Worm (Caenorhabditis elegans) whole organism, midembryonic: ENCODE data around the gene C41C4.9.

Source experiments
- T22C8.4 ChIP-seq: fragments of 200-800 bp; sonication (Bioruptor generic); IDR thresholded peaks from 2 replicates; pipeline ENCODE4 v1.3.6; 2022; ENCODE audit warnings: missing genetic modification characterization, missing compliant biosample characterization
- cog-1 ChIP-seq: sonication (generic microtip); optimal IDR thresholded peaks from 2 replicates; lab custom pipeline; 2016; ENCODE audit warnings: missing genetic modification characterization, missing compliant biosample characterization
- flt-1 ChIP-seq: fragments of 200-800 bp; sonication (Bioruptor generic); IDR thresholded peaks from 2 replicates; pipeline ENCODE4 v1.3.6; 2022; ENCODE audit warnings: missing genetic modification characterization, missing compliant biosample characterization
- klf-2 ChIP-seq: fragments of 200-800 bp; sonication (Bioruptor generic); conservative IDR thresholded peaks from 2 replicates; pipeline ENCODE4 v1.3.6; 2022; ENCODE audit warnings: missing genetic modification reagents, missing genetic modification characterization, missing compliant biosample characterization
- med-1 ChIP-seq: sonication (generic microtip); optimal IDR thresholded peaks from 2 replicates; lab custom pipeline; 2017; ENCODE audit warnings: missing genetic modification characterization, mild to moderate bottlenecking, missing compliant biosample characterization, antibody characterized with exemption, missing genetic modification reagents; ENCODE audit not compliant: insufficient read depth
- ref-1 ChIP-seq: fragments of 200-800 bp; sonication (Bioruptor generic); conservative IDR thresholded peaks from 2 replicates; pipeline ENCODE4 v1.3.6; 2022; ENCODE audit warnings: missing genetic modification reagents, missing genetic modification characterization, missing compliant biosample characterization
- tab-1 ChIP-seq: fragments of 200-800 bp; sonication (Bioruptor generic); IDR thresholded peaks from 2 replicates; pipeline ENCODE4 v1.3.6; 2022; ENCODE audit warnings: missing genetic modification characterization, missing compliant biosample characterization
- ztf-23 ChIP-seq: fragments of 200-800 bp; sonication (Bioruptor generic); IDR thresholded peaks from 2 replicates; pipeline ENCODE4 v1.3.6; 2022; ENCODE audit warnings: missing genetic modification reagents, missing genetic modification characterization, missing compliant biosample characterization
- ztf-29 ChIP-seq: fragments of 200-800 bp; sonication (Bioruptor generic); IDR thresholded peaks from 2 replicates; pipeline ENCODE4 v1.3.6; 2022; ENCODE audit warnings: missing genetic modification reagents, missing genetic modification characterization, missing compliant biosample characterization

The C41C4.9 gene

ce11 chrII:8138015-8138546, 30.6 kb downstream of the C41C4.9 start, which contains the start of gene cdc-48.2:
Gene cdc-48.2 (plus strand): TSS chrII:8138496.
- no peak for TF ChIP-seq tab-1 (GFP tag; lab: Robert Waterston, UW)
- no peak for TF ChIP-seq klf-2 (GFP tag; lab: Robert Waterston, UW)
- no peak for TF ChIP-seq cog-1 (tag; lab: Kevin White, UChicago)
- no peak for TF ChIP-seq ztf-23 (GFP tag; lab: Robert Waterston, UW)
- TF ChIP-seq ztf-29 (GFP tag; lab: Robert Waterston, UW): no peak
- TF ChIP-seq flt-1 (GFP tag; lab: Robert Waterston, UW): no peak
- TF ChIP-seq ref-1: no peak
- no peak for TF ChIP-seq T22C8.4 (GFP tag; lab: Robert Waterston, UW)
- TF ChIP-seq med-1 (GFP tag; lab: Kevin White, UChicago): no peak

ce11 chrII:8141135-8141534, 33.7 kb downstream of the C41C4.9 start:
- no peak for TF ChIP-seq ztf-29 (GFP tag; lab: Robert Waterston, UW)
- no peak for TF ChIP-seq ztf-23 (GFP tag; lab: Robert Waterston, UW)
- no peak for TF ChIP-seq T22C8.4 (GFP tag; lab: Robert Waterston, UW)
- TF ChIP-seq flt-1 (GFP tag; lab: Robert Waterston, UW): no peak
- TF ChIP-seq ref-1: no peak
- no peak for TF ChIP-seq cog-1 (tag; lab: Kevin White, UChicago)
- no peak for TF ChIP-seq klf-2 (GFP tag; lab: Robert Waterston, UW)
- TF ChIP-seq med-1 (GFP tag; lab: Kevin White, UChicago): no peak
- no peak for TF ChIP-seq tab-1 (GFP tag; lab: Robert Waterston, UW)

ce11 chrII:8143278-8143931, 36.0 kb downstream of the C41C4.9 start, which contains the start of the genes ints-11 and rpl-10:
Gene ints-11 (minus strand): TSS chrII:8143478.
Gene rpl-10 (plus strand): TSS chrII:8143881.
- TF ChIP-seq ztf-23 (GFP tag; lab: Robert Waterston, UW): no peak
- no peak for TF ChIP-seq cog-1 (tag; lab: Kevin White, UChicago)
- TF ChIP-seq tab-1 (GFP tag; lab: Robert Waterston, UW): no peak
- TF ChIP-seq ztf-29 (GFP tag; lab: Robert Waterston, UW): no peak
- no peak for TF ChIP-seq klf-2 (GFP tag; lab: Robert Waterston, UW)
- no peak for TF ChIP-seq flt-1 (GFP tag; lab: Robert Waterston, UW)
- TF ChIP-seq ref-1: no peak
- no peak for TF ChIP-seq T22C8.4 (GFP tag; lab: Robert Waterston, UW)
- TF ChIP-seq med-1 (GFP tag; lab: Kevin White, UChicago): no peak

- no peak for TF ChIP-seq cog-1 (tag; lab: Kevin White, UChicago)
Observed at ce11 chrII:8144543-8144942, 37.1 kb downstream of the C41C4.9 start, which contains the start of gene F10B5.2. Gene F10B5.2 (plus strand): TSS chrII:8144762.

- no peak for TF ChIP-seq ztf-29 (GFP tag; lab: Robert Waterston, UW)
- no peak for TF ChIP-seq T22C8.4 (GFP tag; lab: Robert Waterston, UW)
- TF ChIP-seq ref-1: no peak
- no peak for TF ChIP-seq med-1 (GFP tag; lab: Kevin White, UChicago)
- no peak for TF ChIP-seq flt-1 (GFP tag; lab: Robert Waterston, UW)
- no peak for TF ChIP-seq ztf-23 (GFP tag; lab: Robert Waterston, UW)
Observed at ce11 chrII:8149930-8150329, 42.5 kb downstream of the C41C4.9 start, which contains the start of gene F10B5.3. Gene F10B5.3 (minus strand): TSS chrII:8150030.

- TF ChIP-seq cog-1 (tag; lab: Kevin White, UChicago) (no peak), klf-2 (GFP tag; lab: Robert Waterston, UW) (no peak), med-1 (GFP tag; lab: Kevin White, UChicago) (no peak), ztf-29 (GFP tag; lab: Robert Waterston, UW) (no peak), tab-1 (GFP tag; lab: Robert Waterston, UW) (no peak), ztf-23 (GFP tag; lab: Robert Waterston, UW) (no peak), ref-1 (no peak)
Observed at ce11 chrII:8152711-8153325, 45.4 kb downstream of the C41C4.9 start.

- TF ChIP-seq ztf-23 (GFP tag; lab: Robert Waterston, UW) (no peak), ref-1 (no peak), flt-1 (GFP tag; lab: Robert Waterston, UW) (no peak), cog-1 (tag; lab: Kevin White, UChicago) (no peak), tab-1 (GFP tag; lab: Robert Waterston, UW) (no peak), T22C8.4 (GFP tag; lab: Robert Waterston, UW) (no peak), med-1 (GFP tag; lab: Kevin White, UChicago) (no peak), ztf-29 (GFP tag; lab: Robert Waterston, UW) (no peak), klf-2 (GFP tag; lab: Robert Waterston, UW) (no peak)
Observed at ce11 chrII:8156845-8157373, 49.5 kb downstream of the C41C4.9 start, which contains the start of the genes tub-1 and tmem-138. Gene tub-1 (minus strand): TSS chrII:8156945. Gene tmem-138 (plus strand): TSS chrII:8157323.

- TF ChIP-seq flt-1 (GFP tag; lab: Robert Waterston, UW): no peak
- TF ChIP-seq med-1 (GFP tag; lab: Kevin White, UChicago): no peak
- no peak for TF ChIP-seq tab-1 (GFP tag; lab: Robert Waterston, UW)
- TF ChIP-seq ref-1: no peak
- TF ChIP-seq ztf-23 (GFP tag; lab: Robert Waterston, UW): no peak
- no peak for TF ChIP-seq ztf-29 (GFP tag; lab: Robert Waterston, UW)
- no peak for TF ChIP-seq klf-2 (GFP tag; lab: Robert Waterston, UW)
- no peak for TF ChIP-seq cog-1 (tag; lab: Kevin White, UChicago)
- no peak for TF ChIP-seq T22C8.4 (GFP tag; lab: Robert Waterston, UW)
Observed at ce11 chrII:8157991-8158390, 50.5 kb downstream of the C41C4.9 start, which contains the start of gene pch-2. Gene pch-2 (plus strand): TSS chrII:8158349.
